Worm (Caenorhabditis elegans) whole organism, late embryonic: Measurements from ENCODE around the gene C50F7.3.

Source experiments
- C38D4.7 ChIP-seq: fragments of 200-800 bp; sonication (Bioruptor generic); optimal IDR thresholded peaks from 2 replicates; lab custom pipeline; 2018; ENCODE audit warnings: mild to moderate bottlenecking, missing genetic modification characterization, moderate library complexity, missing compliant biosample characterization
- Y22D7AL.16 ChIP-seq: sonication (generic microtip); optimal IDR thresholded peaks from 2 replicates; lab custom pipeline; 2016; ENCODE audit warnings: missing genetic modification characterization, missing compliant biosample characterization
- ama-1 ChIP-seq: fragments of 150-350 bp; optimal IDR thresholded peaks from 2 replicates; lab custom pipeline; 2014
- ceh-14 ChIP-seq: sonication (generic microtip); optimal IDR thresholded peaks from 2 replicates; lab custom pipeline; 2016; ENCODE audit warnings: missing genotype, missing genetic modification characterization, missing compliant biosample characterization
- ceh-18 ChIP-seq: sonication (generic microtip); optimal IDR thresholded peaks from 2 replicates; lab custom pipeline; 2016; ENCODE audit warnings: missing genetic modification characterization, missing compliant biosample characterization
- ceh-2 ChIP-seq: sonication (generic microtip); optimal IDR thresholded peaks from 2 replicates; lab custom pipeline; 2016; ENCODE audit warnings: missing genotype, missing genetic modification characterization, missing compliant biosample characterization
- ceh-22 ChIP-seq: sonication (generic microtip); optimal IDR thresholded peaks from 2 replicates; lab custom pipeline; 2017; ENCODE audit warnings: missing biosample characterization, missing genetic modification characterization
- ceh-24 ChIP-seq: sonication (generic microtip); optimal IDR thresholded peaks from 2 replicates; lab custom pipeline; 2016; ENCODE audit warnings: mild to moderate bottlenecking, missing genetic modification characterization, missing compliant biosample characterization
- ceh-45 ChIP-seq: fragments of 200-800 bp; sonication (Bioruptor generic); IDR thresholded peaks from 2 replicates; pipeline ENCODE4 v1.3.6; 2022; ENCODE audit warnings: missing genetic modification reagents, missing genetic modification characterization, missing compliant biosample characterization
- ceh-48 ChIP-seq: sonication (generic microtip); optimal IDR thresholded peaks from 2 replicates; lab custom pipeline; 2016; ENCODE audit warnings: missing genetic modification characterization, inconsistent platforms, missing compliant biosample characterization
- ceh-6 ChIP-seq: fragments of 200-800 bp; sonication (Bioruptor generic); optimal IDR thresholded peaks from 2 replicates; lab custom pipeline; 2018; ENCODE audit warnings: mild to moderate bottlenecking, missing genetic modification characterization, missing compliant biosample characterization
- dve-1 ChIP-seq: sonication (generic microtip); optimal IDR thresholded peaks from 2 replicates; lab custom pipeline; 2017; ENCODE audit warnings: antibody characterized with exemption, mild to moderate bottlenecking, missing genetic modification characterization, missing compliant biosample characterization
- eyg-1 ChIP-seq: sonication (generic microtip); optimal IDR thresholded peaks from 2 replicates; lab custom pipeline; 2016; ENCODE audit warnings: missing genotype, missing genetic modification characterization, missing compliant biosample characterization
- fax-1 ChIP-seq: sonication (generic microtip); optimal IDR thresholded peaks from 2 replicates; lab custom pipeline; 2016; ENCODE audit warnings: missing genotype, missing genetic modification characterization, missing compliant biosample characterization
- fkh-10 ChIP-seq: fragments of 150-350 bp; optimal IDR thresholded peaks from 2 replicates; lab custom pipeline; 2014; ENCODE audit warnings: missing biosample characterization, missing genetic modification reagents, missing genetic modification characterization
- hlh-13 ChIP-seq: fragments of 200-800 bp; sonication (Bioruptor generic); optimal IDR thresholded peaks from 2 replicates; lab custom pipeline; 2018; ENCODE audit warnings: mild to moderate bottlenecking, missing genetic modification characterization, missing compliant biosample characterization
- hlh-15 ChIP-seq: sonication (generic microtip); optimal IDR thresholded peaks from 2 replicates; lab custom pipeline; 2016; ENCODE audit warnings: missing genetic modification characterization, missing compliant biosample characterization
- hlh-30 ChIP-seq: sonication (generic microtip); optimal IDR thresholded peaks from 2 replicates; lab custom pipeline; 2017; ENCODE audit warnings: antibody characterized with exemption, missing genetic modification characterization, missing compliant biosample characterization; ENCODE audit not compliant: insufficient read depth
- hlh-6 ChIP-seq: sonication (generic microtip); optimal IDR thresholded peaks from 2 replicates; lab custom pipeline; 2016; ENCODE audit warnings: missing genotype, missing genetic modification characterization, missing compliant biosample characterization
- lin-11 ChIP-seq: fragments of 200-800 bp; sonication (Bioruptor generic); optimal IDR thresholded peaks from 2 replicates; lab custom pipeline; 2018; ENCODE audit warnings: mild to moderate bottlenecking, missing genetic modification characterization, missing compliant biosample characterization
- mec-3 ChIP-seq: sonication (generic microtip); optimal IDR thresholded peaks from 2 replicates; lab custom pipeline; 2016; ENCODE audit warnings: borderline replicate concordance, missing genetic modification characterization, missing compliant biosample characterization
- nfya-1 ChIP-seq: sonication (generic microtip); optimal IDR thresholded peaks from 2 replicates; lab custom pipeline; 2017; ENCODE audit warnings: missing genetic modification characterization, mild to moderate bottlenecking, missing compliant biosample characterization, antibody characterized with exemption, moderate library complexity
- nhr-11 ChIP-seq: fragments of 150-350 bp; optimal IDR thresholded peaks from 2 replicates; lab custom pipeline; 2014; ENCODE audit warnings: missing biosample characterization, missing genetic modification characterization
- npax-4 ChIP-seq: sonication (generic microtip); optimal IDR thresholded peaks from 2 replicates; lab custom pipeline; 2016; ENCODE audit warnings: missing genetic modification characterization, missing compliant biosample characterization
- odd-2 ChIP-seq: sonication (generic microtip); optimal IDR thresholded peaks from 2 replicates; lab custom pipeline; 2017; ENCODE audit warnings: antibody characterized with exemption, mild to moderate bottlenecking, missing genetic modification characterization, missing compliant biosample characterization
- pax-1 ChIP-seq: fragments of 150-350 bp; optimal IDR thresholded peaks from 2 replicates; lab custom pipeline; 2014; ENCODE audit warnings: missing biosample characterization, missing genetic modification characterization
- pha-4 ChIP-seq: fragments of 150-350 bp; optimal IDR thresholded peaks from 2 replicates; lab custom pipeline; 2018; ENCODE audit warnings: missing biosample characterization, missing genetic modification reagents, missing genetic modification characterization
- pqm-1 ChIP-seq: sonication (generic microtip); optimal IDR thresholded peaks from 2 replicates; lab custom pipeline; 2016; ENCODE audit warnings: missing genetic modification characterization, missing compliant biosample characterization
- ref-2 ChIP-seq: sonication (generic microtip); optimal IDR thresholded peaks from 2 replicates; lab custom pipeline; 2016; ENCODE audit warnings: missing genetic modification characterization, missing compliant biosample characterization
- sdc-2 ChIP-seq: sonication (generic microtip); optimal IDR thresholded peaks from 2 replicates; lab custom pipeline; 2016; ENCODE audit warnings: missing genotype, missing genetic modification characterization, missing compliant biosample characterization
- sox-2 ChIP-seq: fragments of 200-800 bp; sonication (Bioruptor generic); IDR thresholded peaks from 2 replicates; pipeline ENCODE4 v1.3.6; 2022; ENCODE audit warnings: missing genetic modification reagents, missing genetic modification characterization, missing compliant biosample characterization
- sox-4 ChIP-seq: sonication (generic microtip); optimal IDR thresholded peaks from 2 replicates; lab custom pipeline; 2017; ENCODE audit warnings: mild to moderate bottlenecking, missing genetic modification characterization, inconsistent platforms, missing compliant biosample characterization
- tbx-2 ChIP-seq: sonication (generic microtip); optimal IDR thresholded peaks from 2 replicates; lab custom pipeline; 2016; ENCODE audit warnings: missing genetic modification characterization, missing compliant biosample characterization
- tbx-7 ChIP-seq: sonication (generic microtip); optimal IDR thresholded peaks from 2 replicates; lab custom pipeline; 2016; ENCODE audit warnings: missing genotype, missing genetic modification characterization, missing compliant biosample characterization
- unc-3 ChIP-seq, 2 experiments: fragments of 200-800 bp in 1 of 2; sonication (Bioruptor generic) in 1 of 2; sonication (generic microtip) in 1 of 2; conservative IDR thresholded peaks in 1 of 2; optimal IDR thresholded peaks in 1 of 2; 2 replicates each; pipeline versions ENCODE4 v1.3.6 to Lab custom; 2016 to 2022; ENCODE audit warnings: missing compliant biosample characterization in 2 of 2, missing genetic modification characterization in 2 of 2, missing genetic modification reagents in 1 of 2
- unc-42 ChIP-seq: sonication (generic microtip); optimal IDR thresholded peaks from 2 replicates; lab custom pipeline; 2016; ENCODE audit warnings: missing genotype, missing genetic modification characterization, missing compliant biosample characterization
- unc-86 ChIP-seq: sonication (generic microtip); optimal IDR thresholded peaks from 2 replicates; lab custom pipeline; 2016; ENCODE audit warnings: missing genetic modification characterization, missing compliant biosample characterization
- ztf-16 ChIP-seq: sonication (generic microtip); optimal IDR thresholded peaks from 2 replicates; lab custom pipeline; 2017; ENCODE audit warnings: missing genetic modification characterization, missing compliant biosample characterization

The C50F7.3 gene

ce11 chrIV:7770162-7770561 lies 38.0 kb downstream of the C50F7.3 start, which contains the start of gene rdl-1:
Gene rdl-1, minus strand, starts transcription at chrIV:7770262.
- no peak for TF ChIP-seq Y22D7AL.16 (tag; lab: Kevin White, UChicago)
- no peak for TF ChIP-seq ceh-45
- no peak for TF ChIP-seq ceh-14 (tag; lab: Kevin White, UChicago)
- TF ChIP-seq fkh-10 (GFP tag; lab: Kevin White, UChicago): no peak
- no peak for TF ChIP-seq mec-3 (tag; lab: Kevin White, UChicago)
- no peak for TF ChIP-seq ceh-48 (tag; lab: Kevin White, UChicago)
- no peak for TF ChIP-seq unc-3 (GFP tag; conservative IDR thresholded peaks at IDR 0.05; lab: Robert Waterston, UW)
- no peak for TF ChIP-seq unc-3 (tag; optimal IDR thresholded peaks at IDR 0.05; lab: Kevin White, UChicago)
- TF ChIP-seq dve-1 (tag; lab: Kevin White, UChicago): no peak
- TF ChIP-seq unc-42 (tag; lab: Kevin White, UChicago): no peak
- TF ChIP-seq ceh-2 (tag; lab: Kevin White, UChicago): no peak
- TF ChIP-seq ztf-16 (tag; lab: Kevin White, UChicago): no peak
- no peak for TF ChIP-seq unc-86 (tag; lab: Kevin White, UChicago)
- no peak for TF ChIP-seq tbx-2
- TF ChIP-seq tbx-7 (tag; lab: Kevin White, UChicago): no peak
- no peak for TF ChIP-seq ama-1 (lab: Kevin White, UChicago)
- TF ChIP-seq hlh-6 (tag; lab: Kevin White, UChicago): no peak
- TF ChIP-seq ceh-6 (GFP tag; lab: Kevin White, UChicago): no peak
- no peak for TF ChIP-seq npax-4 (tag; lab: Kevin White, UChicago)
- TF ChIP-seq odd-2 (tag; lab: Kevin White, UChicago): no peak
- no peak for TF ChIP-seq hlh-30 (tag; lab: Kevin White, UChicago)

DNA sequence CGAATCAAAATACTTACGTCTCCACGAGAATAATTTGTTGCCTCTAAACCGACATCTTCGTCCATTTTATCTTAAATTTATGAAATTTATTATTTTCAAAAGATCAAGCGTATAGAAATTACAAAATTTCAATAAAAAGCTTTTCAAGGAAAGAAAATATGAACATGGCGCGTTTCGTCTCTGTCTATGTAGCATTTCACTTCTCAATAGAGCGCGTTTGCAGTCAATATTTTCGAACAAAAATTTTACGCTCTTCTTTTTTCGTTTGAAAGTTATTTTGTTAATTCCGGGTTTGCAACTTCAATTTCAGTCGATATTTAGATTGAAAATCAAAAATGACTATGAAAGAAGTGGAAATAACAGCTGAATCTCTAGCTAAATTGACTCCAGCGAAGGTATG lies 42.1 kb downstream of the C50F7.3 start, which contains the start of the genes hcf-1 and swd-2.2:
hcf-1 (minus strand) TSS at position 70 of the 400 bp plus-strand sequence.
swd-2.2 (plus strand) TSS at position 206 of the 400 bp plus-strand sequence.
- no peak for TF ChIP-seq nhr-11 (tag; lab: Kevin White, UChicago)
- no peak for TF ChIP-seq Y22D7AL.16 (tag; lab: Kevin White, UChicago)
- no peak for TF ChIP-seq fkh-10 (GFP tag; lab: Kevin White, UChicago)
- no peak for TF ChIP-seq pqm-1 (tag; lab: Kevin White, UChicago)
- no peak for TF ChIP-seq ref-2 (tag; lab: Kevin White, UChicago)
- no peak for TF ChIP-seq pax-1 (tag; lab: Kevin White, UChicago)
- TF ChIP-seq dve-1 (tag; lab: Kevin White, UChicago): no peak
- peak; percentile 18 for TF ChIP-seq nfya-1 (tag; lab: Kevin White, UChicago)

DNA sequence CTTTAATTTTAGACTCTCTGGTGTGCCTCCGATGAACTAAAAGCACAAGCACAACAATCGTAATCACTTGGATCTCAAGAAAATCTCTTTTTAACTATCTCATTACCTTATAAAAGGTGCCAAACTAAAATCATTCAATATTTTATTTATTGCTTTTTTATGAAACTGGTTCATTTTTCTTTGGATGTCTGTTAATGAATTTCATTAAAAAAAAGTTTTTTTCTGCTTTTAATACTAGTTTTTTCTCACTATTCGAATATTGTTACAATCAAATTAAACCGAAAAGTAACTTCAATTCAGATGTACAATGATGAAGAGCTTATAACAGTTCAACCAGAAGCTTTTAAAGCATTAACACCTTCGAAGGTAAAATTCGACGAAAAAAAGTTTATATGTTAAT lies 43.6 kb downstream of the C50F7.3 start, which contains the start of gene swd-2.1:
swd-2.1 (plus strand) TSS at position 301 of the 400 bp plus-strand sequence.
- TF ChIP-seq npax-4 (tag; lab: Kevin White, UChicago) (no peak), ceh-18 (tag; lab: Kevin White, UChicago) (no peak), ceh-14 (tag; lab: Kevin White, UChicago) (no peak), sox-2 (GFP tag; lab: Robert Waterston, UW) (no peak), ceh-24 (tag; lab: Kevin White, UChicago) (no peak), unc-42 (tag; lab: Kevin White, UChicago) (no peak)

ce11 chrIV:7778865-7779264 lies 46.7 kb downstream of the C50F7.3 start, which contains the start of gene rpap-3:
Gene rpap-3, minus strand, starts transcription at chrIV:7778965.
- TF ChIP-seq pqm-1 (tag; lab: Kevin White, UChicago) (no peak), C38D4.7 (no peak), ceh-6 (GFP tag; lab: Kevin White, UChicago) (no peak), mec-3 (tag; lab: Kevin White, UChicago) (no peak), tbx-7 (tag; lab: Kevin White, UChicago) (no peak), ceh-48 (tag; lab: Kevin White, UChicago) (no peak), hlh-13 (no peak), ztf-16 (tag; lab: Kevin White, UChicago) (no peak), tbx-2 (no peak), hlh-30 (tag; lab: Kevin White, UChicago) (no peak), sox-4 (tag; lab: Kevin White, UChicago) (no peak), lin-11 (tag; lab: Kevin White, UChicago) (no peak), pha-4 (tag; lab: Kevin White, UChicago) (no peak), hlh-15 (no peak), eyg-1 (tag; lab: Kevin White, UChicago) (no peak), sdc-2 (tag; lab: Kevin White, UChicago) (no peak), fax-1 (tag; lab: Kevin White, UChicago) (no peak), ceh-22 (tag; lab: Kevin White, UChicago) (no peak)
